Worm (Caenorhabditis elegans) whole organism, L4/young adult: Measurements from ENCODE around the gene nhr-101.

Experiments used
- W03F9.2 ChIP-seq: fragments of 150-350 bp; optimal IDR thresholded peaks from 2 replicates; lab custom pipeline; 2014; ENCODE audit warnings: missing biosample characterization, missing genetic modification characterization
- dao-5 ChIP-seq: sonication (generic microtip); optimal IDR thresholded peaks from 2 replicates; lab custom pipeline; 2016; ENCODE audit warnings: missing genotype, missing genetic modification characterization, moderate library complexity, missing compliant biosample characterization
- him-1 ChIP-seq: sonication (generic microtip); optimal IDR thresholded peaks from 2 replicates; lab custom pipeline; 2016; ENCODE audit warnings: missing genotype, missing genetic modification reagents, missing genetic modification characterization, missing compliant biosample characterization

DNA sequence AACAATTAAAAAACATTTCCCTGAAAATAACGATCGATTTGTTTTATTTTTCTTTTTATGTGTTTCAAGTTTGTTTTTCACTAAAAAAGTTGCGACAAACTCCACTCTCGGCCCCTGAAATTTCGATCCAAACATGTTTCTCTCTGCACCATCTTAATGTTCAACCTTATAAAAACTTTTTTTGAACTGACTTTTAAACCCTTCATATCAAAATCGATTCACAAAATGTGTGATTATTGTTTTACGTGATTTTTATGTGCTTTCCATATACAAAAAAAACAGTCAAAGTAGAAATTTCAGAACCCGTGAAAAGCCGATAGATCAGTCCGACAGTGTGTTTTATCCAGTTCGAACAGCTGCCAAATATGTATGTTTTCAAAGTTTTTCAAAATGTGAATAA is 42.7 kb upstream of the nhr-101 start, which contains the start of gene ccch-1:
- TF ChIP-seq W03F9.2 (tag; lab: Kevin White, UChicago) (no peak), him-1 (tag; lab: Kevin White, UChicago) (no peak), dao-5 (no peak)
